Worm (Caenorhabditis elegans): ENCODE results near the gene C18A3.7.

DNA sequence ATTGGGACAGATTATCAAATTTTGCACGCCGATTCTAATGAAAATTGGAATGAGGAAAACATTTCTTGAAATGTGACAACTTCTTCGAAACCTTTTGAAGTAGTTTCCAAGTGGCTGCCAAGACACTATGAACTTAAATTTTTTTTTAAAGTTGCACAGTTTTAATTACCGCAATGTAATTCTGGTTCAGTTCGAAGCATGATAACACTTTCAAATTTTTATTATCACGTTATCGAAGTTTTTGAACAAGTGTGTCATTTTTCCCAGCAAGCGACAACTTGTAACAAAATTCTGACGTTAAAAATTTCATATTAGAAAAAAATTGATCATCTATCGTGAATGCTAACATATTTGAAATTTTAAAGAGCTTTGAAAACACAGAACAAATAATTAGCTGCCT lies 12.5 kb upstream of the C18A3.7 start:
- no peak for TF ChIP-seq ama-1 (optimal IDR thresholded peaks at IDR 0.05)
- no peak for TF ChIP-seq nhr-12 (tag; optimal IDR thresholded peaks at IDR 0.05)
- TF ChIP-seq nhr-25 (tag; optimal IDR thresholded peaks at IDR 0.05), result no peak
- TF ChIP-seq nhr-77 (tag; optimal IDR thresholded peaks at IDR 0.05), result no peak
- no peak for TF ChIP-seq ceh-28 (tag; optimal IDR thresholded peaks at IDR 0.05)
- TF ChIP-seq aly-2 (tag; optimal IDR thresholded peaks at IDR 0.05), result no peak
- TF ChIP-seq nhr-11 (tag; optimal IDR thresholded peaks at IDR 0.05), result no peak
- no peak for TF ChIP-seq nfya-1 (tag; optimal IDR thresholded peaks at IDR 0.05; ENCODE audit: insufficient read depth)
- no peak for TF ChIP-seq ceh-9 (tag; optimal IDR thresholded peaks at IDR 0.05)

Measured in whole organism, L3 larva.